Fruit fly (Drosophila melanogaster) whole organism, embryonic: ENCODE measurements around the gene CG13250.
A peak's percentile ranks its signal among the peaks of the same experiment; 100 is the strongest.

Experiments
- Abd-B ChIP-seq: fragments of 200-800 bp; sonication (Bioruptor generic); optimal IDR thresholded peaks from 2 replicates; lab custom pipeline; 2018; ENCODE audit warnings: missing biosample characterization, mild to moderate bottlenecking, missing genetic modification characterization, moderate library complexity
- Antp ChIP-seq: fragments of 200-800 bp; sonication (Bioruptor generic); optimal IDR thresholded peaks from 3 replicates; lab custom pipeline; 2016; ENCODE audit warnings: missing biosample characterization, missing genetic modification characterization
- CG10321 ChIP-seq: fragments of 200-800 bp; sonication (Bioruptor generic); IDR thresholded peaks from 2 replicates; pipeline ENCODE4 v1.3.6; 2022; ENCODE audit warnings: missing biosample characterization, missing genetic modification characterization
- CG12071 ChIP-seq: fragments of 200-800 bp; sonication (Bioruptor generic); optimal IDR thresholded peaks from 3 replicates; lab custom pipeline; 2018; ENCODE audit warnings: missing biosample characterization, mild to moderate bottlenecking, missing genetic modification characterization
- CG12155 ChIP-seq: fragments of 200-800 bp; sonication (Bioruptor generic); optimal IDR thresholded peaks from 3 replicates; lab custom pipeline; 2016; ENCODE audit warnings: missing biosample characterization, missing genetic modification characterization
- CG13424 ChIP-seq: fragments of 200-800 bp; sonication (Bioruptor generic); optimal IDR thresholded peaks from 2 replicates; lab custom pipeline; 2019; ENCODE audit warnings: missing biosample characterization, mild to moderate bottlenecking, missing genetic modification characterization, moderate library complexity
- CG13624 ChIP-seq: fragments of 200-800 bp; sonication (Bioruptor generic); optimal IDR thresholded peaks from 2 replicates; lab custom pipeline; 2016; ENCODE audit warnings: missing biosample characterization, missing genetic modification characterization
- CG2875 ChIP-seq: fragments of 200-800 bp; sonication (Bioruptor generic); optimal IDR thresholded peaks from 2 replicates; lab custom pipeline; 2017; ENCODE audit warnings: missing biosample characterization, mild to moderate bottlenecking, missing genetic modification characterization, missing genetic modification reagents
- CG3163 ChIP-seq: fragments of 200-800 bp; sonication (Bioruptor generic); optimal IDR thresholded peaks from 3 replicates; lab custom pipeline; 2016; ENCODE audit warnings: missing biosample characterization, missing genetic modification characterization
- CG34422 ChIP-seq: fragments of 200-800 bp; sonication (Bioruptor generic); IDR thresholded peaks from 3 replicates; pipeline ENCODE4 v1.3.6; 2022; ENCODE audit warnings: missing biosample characterization, missing genetic modification characterization
- CG3838 ChIP-seq: fragments of 200-800 bp; sonication (Bioruptor generic); optimal IDR thresholded peaks from 3 replicates; lab custom pipeline; 2016; ENCODE audit warnings: missing biosample characterization, missing genetic modification characterization
- CG4360 ChIP-seq: fragments of 200-800 bp; sonication (Bioruptor generic); IDR thresholded peaks from 2 replicates; pipeline ENCODE4 v1.3.6; 2022; ENCODE audit warnings: missing biosample characterization, missing genetic modification characterization
- CG8290 ChIP-seq, 3 experiments: fragments of 200-800 bp; sonication (Bioruptor generic); optimal IDR thresholded peaks; 2 replicates each; lab custom pipeline; 2016 to 2019; ENCODE audit warnings: missing biosample characterization in 3 of 3, missing genetic modification characterization in 3 of 3, mild to moderate bottlenecking in 2 of 3, moderate library complexity in 1 of 3
- CG8388 ChIP-seq: fragments of 200-800 bp; sonication (Bioruptor generic); optimal IDR thresholded peaks from 2 replicates; lab custom pipeline; 2019; ENCODE audit warnings: missing biosample characterization, mild to moderate bottlenecking, missing genetic modification characterization, moderate library complexity
- CG8478 ChIP-seq: fragments of >200 bp; optimal IDR thresholded peaks from 2 replicates; lab custom pipeline; 2018
- Deaf1 ChIP-seq: fragments of 200-800 bp; optimal IDR thresholded peaks from 3 replicates; lab custom pipeline; 2019; ENCODE audit warnings: missing biosample characterization, mild to moderate bottlenecking, missing genetic modification characterization, moderate library complexity
- Doc2 ChIP-seq: fragments of 200-800 bp; sonication (Bioruptor generic); IDR thresholded peaks from 2 replicates; pipeline ENCODE4 v1.3.6; 2022; ENCODE audit warnings: missing biosample characterization, missing genetic modification characterization
- Eip74EF ChIP-seq, 2 experiments: fragments of 200-800 bp in 1 of 2; fragments of >200 bp in 1 of 2; sonication (Bioruptor generic) in 1 of 2; optimal IDR thresholded peaks; 2 replicates each; lab custom pipeline; 2017 to 2019; ENCODE audit warnings: missing biosample characterization in 2 of 2, missing genetic modification characterization in 2 of 2, mild to moderate bottlenecking in 1 of 2, moderate library complexity in 1 of 2
- Opbp ChIP-seq: fragments of 200-800 bp; sonication (Bioruptor generic); IDR thresholded peaks from 3 replicates; pipeline ENCODE4 v1.3.6; 2022; ENCODE audit warnings: missing biosample characterization, missing genetic modification characterization; ENCODE audit not compliant: partially characterized antibody
- Side ChIP-seq: fragments of 200-800 bp; sonication (Bioruptor generic); optimal IDR thresholded peaks from 2 replicates; lab custom pipeline; 2016; ENCODE audit warnings: missing biosample characterization, missing genetic modification characterization
- Trl ChIP-seq, 3 experiments: fragments of >200 bp in 2 of 3; fragments of 200-800 bp in 1 of 3; sonication (Bioruptor generic) in 1 of 3; optimal IDR thresholded peaks; 2 replicates in 1 of 3; 3 replicates in 2 of 3; lab custom pipeline; 2016 to 2017; ENCODE audit warnings: missing biosample characterization in 1 of 3, missing genetic modification characterization in 1 of 3
- abd-A ChIP-seq: fragments of 200-800 bp; sonication (Bioruptor generic); optimal IDR thresholded peaks from 3 replicates; lab custom pipeline; 2019; ENCODE audit warnings: missing biosample characterization, mild to moderate bottlenecking, missing genetic modification characterization, moderate library complexity
- aop ChIP-seq: fragments of 200-800 bp; sonication (Bioruptor generic); IDR thresholded peaks from 2 replicates; pipeline ENCODE4 v1.3.6; 2022; ENCODE audit warnings: missing biosample characterization, missing genetic modification characterization
- ase ChIP-seq: fragments of 200-800 bp; sonication (Bioruptor generic); IDR thresholded peaks from 3 replicates; pipeline ENCODE4 v1.3.6; 2022; ENCODE audit warnings: missing biosample characterization, missing genetic modification characterization
- bowl ChIP-seq: fragments of 200-800 bp; sonication (Bioruptor generic); IDR thresholded peaks from 2 replicates; pipeline ENCODE4 v1.3.6; 2022; ENCODE audit warnings: missing biosample characterization, missing genetic modification characterization
- cad ChIP-seq: fragments of >200 bp; optimal IDR thresholded peaks from 2 replicates; lab custom pipeline; 2017; ENCODE audit warnings: missing biosample characterization, missing genetic modification characterization
- chif ChIP-seq, 2 experiments: fragments of 200-800 bp; sonication (Bioruptor generic); optimal IDR thresholded peaks; 3 replicates each; lab custom pipeline; 2016; ENCODE audit warnings: missing biosample characterization in 2 of 2, missing genetic modification characterization in 2 of 2
- crol ChIP-seq: fragments of 200-800 bp; sonication (Bioruptor generic); IDR thresholded peaks from 2 replicates; pipeline ENCODE4 v1.3.6; 2022; ENCODE audit warnings: missing biosample characterization, missing genetic modification characterization
- da ChIP-seq: fragments of 200-800 bp; sonication (Bioruptor generic); optimal IDR thresholded peaks from 2 replicates; lab custom pipeline; 2016; ENCODE audit warnings: missing biosample characterization, missing genetic modification characterization
- jigr1 ChIP-seq: fragments of 200-800 bp; sonication (Bioruptor generic); IDR thresholded peaks from 3 replicates; pipeline ENCODE4 v1.3.6; 2022; ENCODE audit warnings: missing biosample characterization, missing genetic modification characterization
- kay ChIP-seq: fragments of 200-800 bp; sonication (Bioruptor generic); optimal IDR thresholded peaks from 2 replicates; lab custom pipeline; 2016; ENCODE audit warnings: missing biosample characterization, missing genetic modification characterization
- mld ChIP-seq: fragments of 200-800 bp; sonication (Bioruptor generic); IDR thresholded peaks from 3 replicates; pipeline ENCODE4 v1.3.6; 2022; ENCODE audit warnings: missing biosample characterization, missing genetic modification characterization; ENCODE audit not compliant: partially characterized antibody
- nerfin-1 ChIP-seq: fragments of 200-800 bp; sonication (Bioruptor generic); optimal IDR thresholded peaks from 3 replicates; lab custom pipeline; 2019; ENCODE audit warnings: missing biosample characterization, mild to moderate bottlenecking, missing genetic modification characterization, moderate library complexity
- nom ChIP-seq: fragments of 200-800 bp; sonication (Bioruptor generic); optimal IDR thresholded peaks from 2 replicates; lab custom pipeline; 2017; ENCODE audit warnings: missing biosample characterization, missing genetic modification characterization, mild to moderate bottlenecking, moderate library complexity, missing genetic modification reagents
- oc ChIP-seq: fragments of 200-800 bp; sonication (Bioruptor generic); optimal IDR thresholded peaks from 2 replicates; lab custom pipeline; 2018; ENCODE audit warnings: missing biosample characterization, mild to moderate bottlenecking, missing genetic modification characterization, moderate library complexity
- odd ChIP-seq: fragments of 200-800 bp; sonication (Bioruptor generic); optimal IDR thresholded peaks from 2 replicates; lab custom pipeline; 2017; ENCODE audit warnings: missing biosample characterization, mild to moderate bottlenecking, missing genetic modification characterization
- p53 ChIP-seq: fragments of 200-800 bp; sonication (Bioruptor generic); optimal IDR thresholded peaks from 2 replicates; lab custom pipeline; 2016; ENCODE audit warnings: missing biosample characterization, missing genetic modification characterization
- pfk ChIP-seq: fragments of 200-800 bp; sonication (Bioruptor generic); optimal IDR thresholded peaks from 2 replicates; lab custom pipeline; 2018; ENCODE audit warnings: missing biosample characterization, mild to moderate bottlenecking, missing genetic modification characterization, moderate library complexity
- pho ChIP-seq: fragments of 200-800 bp; sonication (Bioruptor generic); optimal IDR thresholded peaks from 2 replicates; lab custom pipeline; 2016; ENCODE audit warnings: missing biosample characterization, missing genetic modification characterization
- ranshi ChIP-seq: fragments of 200-800 bp; sonication (Bioruptor generic); IDR thresholded peaks from 2 replicates; pipeline ENCODE4 v1.3.6; 2022; ENCODE audit warnings: missing biosample characterization, missing genetic modification characterization
- rib ChIP-seq: fragments of 200-800 bp; sonication (Bioruptor generic); IDR thresholded peaks from 2 replicates; pipeline ENCODE4 v1.3.6; 2022; ENCODE audit warnings: missing biosample characterization, missing genetic modification characterization
- scrt ChIP-seq: fragments of 200-800 bp; sonication (Bioruptor generic); optimal IDR thresholded peaks from 2 replicates; lab custom pipeline; 2018; ENCODE audit warnings: missing biosample characterization, mild to moderate bottlenecking, missing genetic modification characterization, moderate library complexity
- sens ChIP-seq: fragments of 200-800 bp; sonication (Bioruptor generic); peaks from one replicate; lab custom pipeline; 2016; ENCODE audit warnings: missing biosample characterization, missing genetic modification characterization
- ttk ChIP-seq: fragments of 200-800 bp; sonication (Bioruptor generic); IDR thresholded peaks from 2 replicates; pipeline ENCODE4 v2.1.2; 2022; ENCODE audit warnings: missing biosample characterization, missing genetic modification characterization
- unc-4 ChIP-seq: fragments of 200-800 bp; sonication (Bioruptor generic); IDR thresholded peaks from 2 replicates; pipeline ENCODE4 v1.3.6; 2022; ENCODE audit warnings: missing biosample characterization, missing genetic modification characterization; ENCODE audit not compliant: partially characterized antibody
- vvl ChIP-seq: fragments of 200-800 bp; sonication (Bioruptor generic); IDR thresholded peaks from 2 replicates; pipeline ENCODE4 v1.3.6; 2022; ENCODE audit warnings: missing biosample characterization, missing genetic modification characterization
- z ChIP-seq: fragments of 200-800 bp; sonication (Bioruptor generic); IDR thresholded peaks from 3 replicates; pipeline ENCODE4 v1.3.6; 2022; ENCODE audit warnings: missing biosample characterization, missing genetic modification characterization
- zen ChIP-seq: fragments of 200-800 bp; sonication (Bioruptor generic); optimal IDR thresholded peaks from 3 replicates; lab custom pipeline; 2018; ENCODE audit warnings: missing biosample characterization, mild to moderate bottlenecking, missing genetic modification characterization, moderate library complexity

CG13250 gene

DNA sequence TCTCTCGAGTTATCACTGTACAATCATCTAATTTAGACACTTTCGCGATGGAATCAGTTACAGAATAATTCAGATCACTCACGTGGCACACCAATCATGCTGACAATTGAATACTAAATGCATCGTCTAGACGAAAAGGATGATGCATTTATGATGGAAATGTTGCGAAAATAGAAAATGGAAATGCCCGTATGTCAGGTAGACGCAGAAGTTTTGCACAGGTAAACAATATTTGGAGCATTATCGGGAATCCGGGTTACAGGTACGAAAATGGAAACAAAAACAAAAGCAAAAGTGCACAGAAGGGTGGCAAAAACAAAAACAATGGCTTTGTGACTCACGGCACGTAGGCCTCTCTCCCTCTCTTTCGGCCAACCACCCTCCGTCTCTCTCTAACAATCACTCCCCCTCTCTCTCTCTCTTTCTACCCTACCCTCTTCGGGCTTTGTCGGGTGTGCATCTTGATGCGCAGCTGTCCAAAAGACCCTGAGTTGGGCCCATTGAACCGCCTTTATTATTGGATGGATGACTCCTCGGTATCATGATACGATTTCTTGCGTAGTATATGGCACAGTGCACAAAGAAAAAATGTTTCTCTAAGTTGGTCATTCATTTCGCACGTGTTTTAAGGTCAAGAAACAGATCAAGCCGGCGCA is 16.2 kb upstream of the CG13250 start (continued):
- peak; percentile 14 for TF ChIP-seq nerfin-1 (tag; lab: Kevin White, UChicago)
- TF ChIP-seq CG12155 (GFP tag; lab: Kevin White, UChicago): no peak
- TF ChIP-seq CG34422 (GFP tag; lab: Robert Waterston, UW): peak; percentile 21; the same call in 1 of the 3 replicates
- peak; percentile 17 for TF ChIP-seq Side (GFP tag; lab: Kevin White, UChicago)
- TF ChIP-seq cad (GFP tag; lab: Kevin White, UChicago): peak; percentile 46
- peak; percentile 77 for TF ChIP-seq Deaf1 (tag; lab: Kevin White, UChicago)
- TF ChIP-seq CG3163 (GFP tag; lab: Kevin White, UChicago): peak; percentile 61
- TF ChIP-seq CG2875 (GFP tag; lab: Kevin White, UChicago): peak; percentile 8
- no peak for TF ChIP-seq chif (GFP tag; optimal IDR thresholded peaks at IDR 0.05; lab: Kevin White, UChicago)
- no peak for TF ChIP-seq odd
- TF ChIP-seq Antp (GFP tag; lab: Kevin White, UChicago): no peak
- peak; percentile 76 for TF ChIP-seq crol (GFP tag; lab: Robert Waterston, UW)
- no peak for TF ChIP-seq Opbp (GFP tag; lab: Robert Waterston, UW)
- TF ChIP-seq CG4360 (GFP tag; lab: Robert Waterston, UW): peak; percentile 45; the same call in 1 of the 2 replicates
- peak; percentile 66 to 70 for TF ChIP-seq Trl (optimal IDR thresholded peaks at IDR 0.05; lab: Kevin White, UChicago)
- no peak for TF ChIP-seq Trl (GFP tag; optimal IDR thresholded peaks at IDR 0.05; lab: Kevin White, UChicago)
- TF ChIP-seq z (GFP tag; lab: Robert Waterston, UW): no peak
- TF ChIP-seq CG8290 (GFP tag; optimal IDR thresholded peaks at IDR 0.05; lab: Kevin White, UChicago): no peak
- TF ChIP-seq CG8290 (tag; optimal IDR thresholded peaks at IDR 0.05; lab: Kevin White, UChicago): peak; percentile 3 to 39
- peak; percentile 64 for TF ChIP-seq sens (GFP tag; lab: Kevin White, UChicago)
- peak; percentile 23 for TF ChIP-seq abd-A
- no peak for TF ChIP-seq aop (GFP tag; lab: Robert Waterston, UW)
- peak; percentile 63 for TF ChIP-seq ttk (GFP tag; lab: Robert Waterston, UW)
- TF ChIP-seq CG12071 (GFP tag; lab: Kevin White, UChicago): peak; percentile 31
- peak; percentile 27 for TF ChIP-seq nom (GFP tag; lab: Kevin White, UChicago)
- TF ChIP-seq da (GFP tag; lab: Kevin White, UChicago): peak; percentile 54
- peak; percentile 86 for TF ChIP-seq CG10321 (GFP tag; lab: Robert Waterston, UW)
- peak; percentile 73 for TF ChIP-seq kay (GFP tag; lab: Kevin White, UChicago)
- TF ChIP-seq CG8388: peak; percentile 39
- TF ChIP-seq mld (GFP tag; lab: Robert Waterston, UW): no peak
- no peak for TF ChIP-seq p53 (GFP tag; lab: Kevin White, UChicago)
- TF ChIP-seq zen (tag; lab: Kevin White, UChicago): peak; percentile 64
- peak; percentile 45; the same call in 1 of the 2 replicates for TF ChIP-seq rib
- no peak for TF ChIP-seq ranshi (GFP tag; lab: Robert Waterston, UW)

DNA sequence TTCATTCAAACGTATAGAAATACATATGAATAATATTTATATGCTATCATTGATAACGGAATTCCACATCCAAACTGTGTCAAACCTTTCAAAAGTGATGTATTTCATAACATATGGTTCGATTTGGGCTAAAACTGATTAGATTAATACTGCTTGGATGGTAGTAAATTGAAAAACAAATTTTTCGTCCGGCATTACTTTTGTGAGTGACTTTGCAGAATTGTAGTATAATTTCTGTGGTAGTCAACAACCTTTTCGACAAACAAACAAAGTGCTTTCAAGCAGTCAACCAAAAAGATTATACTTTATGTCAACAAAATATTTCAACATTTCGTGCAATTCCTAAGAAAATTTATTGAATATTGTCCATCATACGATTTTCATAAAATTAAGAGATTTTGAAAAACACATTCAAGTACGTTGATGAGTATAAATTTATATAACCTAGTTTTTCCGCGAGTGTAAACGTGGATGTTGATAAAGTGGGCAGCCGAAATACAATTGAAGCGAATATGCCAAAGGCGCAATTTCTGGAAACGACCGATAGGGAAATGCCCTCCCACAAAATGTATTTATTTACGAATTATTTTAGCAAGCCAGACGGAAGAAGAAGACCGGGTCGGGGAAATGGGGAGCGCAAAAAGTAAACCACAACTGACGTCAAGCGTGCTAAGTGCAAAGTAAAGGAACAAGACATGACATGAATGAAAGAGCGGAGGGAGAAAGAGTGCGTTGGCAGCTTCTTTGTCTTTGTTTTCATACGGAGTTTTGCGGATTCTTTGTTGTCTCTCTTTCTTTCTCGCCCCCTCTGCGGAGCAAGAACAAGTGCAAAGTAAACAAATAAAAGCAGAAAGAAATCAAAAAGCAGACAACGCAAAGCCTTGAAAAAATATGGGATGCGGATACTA is 15.4 kb upstream of the CG13250 start:
- TF ChIP-seq jigr1 (GFP tag; lab: Robert Waterston, UW): no peak
- TF ChIP-seq pfk (GFP tag; lab: Kevin White, UChicago): no peak
- no peak for TF ChIP-seq bowl (GFP tag; lab: Robert Waterston, UW)
- TF ChIP-seq oc: no peak
- TF ChIP-seq pho (GFP tag; lab: Kevin White, UChicago): peak; percentile 45
- TF ChIP-seq CG8478 (lab: Kevin White, UChicago): no peak
- TF ChIP-seq CG13424 (tag; lab: Kevin White, UChicago): peak; percentile 8
- TF ChIP-seq Abd-B (GFP tag; lab: Kevin White, UChicago): no peak
- no peak for TF ChIP-seq vvl (GFP tag; lab: Robert Waterston, UW)
- TF ChIP-seq Eip74EF (GFP tag; optimal IDR thresholded peaks at IDR 0.05; lab: Kevin White, UChicago): no peak
- TF ChIP-seq CG13624: peak; percentile 66
- TF ChIP-seq scrt (GFP tag; lab: Kevin White, UChicago): no peak
- no peak for TF ChIP-seq ase (GFP tag; lab: Robert Waterston, UW)
- TF ChIP-seq unc-4 (GFP tag; lab: Robert Waterston, UW): no peak
- no peak for TF ChIP-seq CG3838 (GFP tag; lab: Kevin White, UChicago)
- TF ChIP-seq Doc2: no peak
